Fruit fly (Drosophila melanogaster) whole organism, embryonic: Measurements from ENCODE around the gene pHCl-2.

Experiments
- Asciz ChIP-seq: fragments of 200-800 bp; sonication (Bioruptor generic); optimal IDR thresholded peaks from 2 replicates; lab custom pipeline; 2017; ENCODE audit warnings: missing biosample characterization, mild to moderate bottlenecking, missing genetic modification characterization, missing genetic modification reagents
- Blimp-1 ChIP-seq: fragments of 200-800 bp; sonication (Bioruptor generic); optimal IDR thresholded peaks from 3 replicates; lab custom pipeline; 2018; ENCODE audit warnings: missing biosample characterization, missing genetic modification characterization, mild to moderate bottlenecking, moderate library complexity, missing genetic modification reagents
- CG10209 ChIP-seq: fragments of 200-800 bp; sonication (Bioruptor generic); optimal IDR thresholded peaks from 3 replicates; lab custom pipeline; 2017; ENCODE audit warnings: missing biosample characterization, mild to moderate bottlenecking, missing genetic modification characterization, missing genetic modification reagents
- CG13424 ChIP-seq: fragments of 200-800 bp; sonication (Bioruptor generic); optimal IDR thresholded peaks from 2 replicates; lab custom pipeline; 2019; ENCODE audit warnings: missing biosample characterization, mild to moderate bottlenecking, missing genetic modification characterization, moderate library complexity
- CG14710 ChIP-seq: fragments of 200-800 bp; sonication (Bioruptor generic); optimal IDR thresholded peaks from 3 replicates; lab custom pipeline; 2019; ENCODE audit warnings: missing biosample characterization, mild to moderate bottlenecking, missing genetic modification characterization, moderate library complexity
- CG14860 ChIP-seq: fragments of 200-800 bp; sonication (Bioruptor generic); IDR thresholded peaks from 3 replicates; pipeline ENCODE4 v1.3.6; 2022; ENCODE audit warnings: missing biosample characterization, missing genetic modification characterization; ENCODE audit not compliant: partially characterized antibody
- CG15269 ChIP-seq: fragments of 200-800 bp; sonication (Bioruptor generic); optimal IDR thresholded peaks from 2 replicates; lab custom pipeline; 2018; ENCODE audit warnings: missing biosample characterization, mild to moderate bottlenecking, missing genetic modification characterization, moderate library complexity
- CG15601 ChIP-seq: fragments of 200-800 bp; sonication (Bioruptor generic); optimal IDR thresholded peaks from 3 replicates; lab custom pipeline; 2019; ENCODE audit warnings: missing biosample characterization, mild to moderate bottlenecking, missing genetic modification characterization, moderate library complexity
- CG1603 ChIP-seq: fragments of 200-800 bp; sonication (Bioruptor generic); optimal IDR thresholded peaks from 2 replicates; lab custom pipeline; 2019; ENCODE audit warnings: missing biosample characterization, mild to moderate bottlenecking, missing genetic modification characterization, moderate library complexity
- CG18476 ChIP-seq: fragments of 200-800 bp; sonication (Bioruptor generic); optimal IDR thresholded peaks from 2 replicates; lab custom pipeline; 2016; ENCODE audit warnings: missing biosample characterization, mild to moderate bottlenecking, missing genetic modification characterization
- CG2875 ChIP-seq: fragments of 200-800 bp; sonication (Bioruptor generic); optimal IDR thresholded peaks from 2 replicates; lab custom pipeline; 2017; ENCODE audit warnings: missing biosample characterization, mild to moderate bottlenecking, missing genetic modification characterization, missing genetic modification reagents
- CG30020 ChIP-seq: fragments of 200-800 bp; optimal IDR thresholded peaks from 2 replicates; lab custom pipeline; 2019; ENCODE audit warnings: missing biosample characterization, mild to moderate bottlenecking, missing genetic modification characterization, moderate library complexity
- CG5953 ChIP-seq: fragments of 200-800 bp; sonication (Bioruptor generic); IDR thresholded peaks from 2 replicates; pipeline ENCODE4 v1.3.6; 2022; ENCODE audit warnings: missing biosample characterization, missing genetic modification characterization
- CG6175 ChIP-seq: fragments of 200-800 bp; sonication (Bioruptor generic); IDR thresholded peaks from 3 replicates; pipeline ENCODE4 v1.3.6; 2022; ENCODE audit warnings: missing biosample characterization, missing genetic modification characterization
- CG6813 ChIP-seq: fragments of 200-800 bp; sonication (Bioruptor generic); optimal IDR thresholded peaks from 2 replicates; lab custom pipeline; 2017; ENCODE audit warnings: missing biosample characterization, missing genetic modification characterization, mild to moderate bottlenecking, moderate library complexity, missing genetic modification reagents
- CG7786 ChIP-seq: fragments of 200-800 bp; sonication (Bioruptor generic); optimal IDR thresholded peaks from 2 replicates; lab custom pipeline; 2016; ENCODE audit warnings: missing biosample characterization, missing genetic modification characterization
- Doc3 ChIP-seq: fragments of 200-800 bp; sonication (Bioruptor generic); IDR thresholded peaks from 3 replicates; pipeline ENCODE4 v1.3.6; 2022; ENCODE audit warnings: missing biosample characterization, missing genetic modification characterization; ENCODE audit not compliant: partially characterized antibody
- Drgx ChIP-seq: fragments of 200-800 bp; sonication (Bioruptor generic); IDR thresholded peaks from 2 replicates; pipeline ENCODE4 v1.3.6; 2022; ENCODE audit warnings: missing biosample characterization, missing genetic modification characterization
- Ets65A ChIP-seq: fragments of 200-800 bp; sonication (Bioruptor generic); peaks from one replicate; lab custom pipeline; 2016; ENCODE audit warnings: missing biosample characterization, missing genetic modification characterization
- Kr ChIP-seq: fragments of 200-800 bp; sonication (Bioruptor generic); optimal IDR thresholded peaks from 2 replicates; lab custom pipeline; 2017; ENCODE audit warnings: missing biosample characterization, mild to moderate bottlenecking, missing genetic modification characterization
- Lpt ChIP-seq: fragments of >200 bp; optimal IDR thresholded peaks from 2 replicates; lab custom pipeline; 2018; ENCODE audit warnings: missing biosample characterization, missing genetic modification characterization
- Oli ChIP-seq: fragments of 200-800 bp; sonication (Bioruptor generic); optimal IDR thresholded peaks from 2 replicates; lab custom pipeline; 2018; ENCODE audit warnings: missing biosample characterization, mild to moderate bottlenecking, missing genetic modification characterization, moderate library complexity
- Poxn ChIP-seq: fragments of 200-800 bp; sonication (Bioruptor generic); IDR thresholded peaks from 2 replicates; pipeline ENCODE4 v1.3.6; 2022; ENCODE audit warnings: missing biosample characterization, missing genetic modification characterization
- Ptx1 ChIP-seq: fragments of 200-800 bp; sonication (Bioruptor generic); IDR thresholded peaks from 2 replicates; pipeline ENCODE4 v1.3.6; 2022; ENCODE audit warnings: missing biosample characterization, missing genetic modification characterization
- Sox102F ChIP-seq: fragments of 200-800 bp; sonication (Bioruptor generic); optimal IDR thresholded peaks from 2 replicates; lab custom pipeline; 2018; ENCODE audit warnings: missing biosample characterization, mild to moderate bottlenecking, missing genetic modification characterization, moderate library complexity
- YL-1 ChIP-seq: fragments of 200-800 bp; sonication (Bioruptor generic); optimal IDR thresholded peaks from 3 replicates; lab custom pipeline; 2017; ENCODE audit warnings: missing biosample characterization, mild to moderate bottlenecking, missing genetic modification characterization
- bigmax ChIP-seq: fragments of 200-800 bp; sonication (Bioruptor generic); optimal IDR thresholded peaks from 2 replicates; lab custom pipeline; 2018; ENCODE audit warnings: missing biosample characterization, mild to moderate bottlenecking, missing genetic modification characterization
- bsh ChIP-seq, 2 experiments: fragments of 200-800 bp; sonication (Bioruptor generic); optimal IDR thresholded peaks; 2 replicates each; lab custom pipeline; 2017 to 2018; ENCODE audit warnings: mild to moderate bottlenecking in 2 of 2, missing biosample characterization in 2 of 2, missing genetic modification characterization in 2 of 2, moderate library complexity in 1 of 2
- cas ChIP-seq: fragments of 200-800 bp; sonication (Bioruptor generic); IDR thresholded peaks from 2 replicates; pipeline ENCODE4 v1.3.6; 2022; ENCODE audit warnings: missing biosample characterization, missing genetic modification characterization
- caup ChIP-seq: fragments of 200-800 bp; sonication (Bioruptor generic); optimal IDR thresholded peaks from 3 replicates; lab custom pipeline; 2017; ENCODE audit warnings: missing biosample characterization, mild to moderate bottlenecking, missing genetic modification characterization, moderate library complexity; ENCODE audit not compliant: severe bottlenecking
- dm ChIP-seq: fragments of 200-800 bp; sonication (Bioruptor generic); optimal IDR thresholded peaks from 3 replicates; lab custom pipeline; 2016; ENCODE audit warnings: missing biosample characterization, missing genetic modification characterization
- grau ChIP-seq: fragments of 200-800 bp; optimal IDR thresholded peaks from 3 replicates; lab custom pipeline; 2019; ENCODE audit warnings: missing biosample characterization, mild to moderate bottlenecking, missing genetic modification characterization, moderate library complexity
- klu ChIP-seq: fragments of 200-800 bp; sonication (Bioruptor generic); IDR thresholded peaks from 2 replicates; pipeline ENCODE4 v1.3.6; 2022; ENCODE audit warnings: missing biosample characterization, missing genetic modification characterization
- mirr ChIP-seq: fragments of 200-800 bp; sonication (Bioruptor generic); optimal IDR thresholded peaks from 3 replicates; lab custom pipeline; 2018; ENCODE audit warnings: missing biosample characterization, mild to moderate bottlenecking, missing genetic modification characterization
- nerfin-1 ChIP-seq: fragments of 200-800 bp; sonication (Bioruptor generic); optimal IDR thresholded peaks from 3 replicates; lab custom pipeline; 2019; ENCODE audit warnings: missing biosample characterization, mild to moderate bottlenecking, missing genetic modification characterization, moderate library complexity
- nom ChIP-seq: fragments of 200-800 bp; sonication (Bioruptor generic); optimal IDR thresholded peaks from 2 replicates; lab custom pipeline; 2017; ENCODE audit warnings: missing biosample characterization, missing genetic modification characterization, mild to moderate bottlenecking, moderate library complexity, missing genetic modification reagents
- oc ChIP-seq: fragments of 200-800 bp; sonication (Bioruptor generic); optimal IDR thresholded peaks from 2 replicates; lab custom pipeline; 2018; ENCODE audit warnings: missing biosample characterization, mild to moderate bottlenecking, missing genetic modification characterization, moderate library complexity
- pita ChIP-seq: fragments of 200-800 bp; sonication (Bioruptor generic); optimal IDR thresholded peaks from 2 replicates; lab custom pipeline; 2017; ENCODE audit warnings: missing biosample characterization, mild to moderate bottlenecking, missing genetic modification characterization
- prd ChIP-seq, 3 experiments: fragments of >200 bp in 2 of 3; fragments of 200-800 bp in 1 of 3; sonication (Bioruptor generic) in 1 of 3; optimal IDR thresholded peaks in 2 of 3; IDR thresholded peaks in 1 of 3; 2 replicates in 2 of 3; 3 replicates in 1 of 3; pipeline versions ENCODE4 v1.3.6 to Lab custom; 2017 to 2022; ENCODE audit warnings: missing biosample characterization in 1 of 3, missing genetic modification characterization in 1 of 3
- sens ChIP-seq: fragments of 200-800 bp; sonication (Bioruptor generic); peaks from one replicate; lab custom pipeline; 2016; ENCODE audit warnings: missing biosample characterization, missing genetic modification characterization
- ssp ChIP-seq: fragments of 200-800 bp; sonication (Bioruptor generic); IDR thresholded peaks from 2 replicates; pipeline ENCODE4 v1.3.6; 2022; ENCODE audit warnings: missing biosample characterization, missing genetic modification characterization
- tna ChIP-seq: fragments of 200-800 bp; sonication (Bioruptor generic); IDR thresholded peaks from 2 replicates; pipeline ENCODE4 v1.3.6; 2022; ENCODE audit warnings: missing biosample characterization, missing genetic modification characterization; ENCODE audit not compliant: partially characterized antibody
- usp ChIP-seq: fragments of >200 bp; optimal IDR thresholded peaks from 2 replicates; lab custom pipeline; 2017; ENCODE audit warnings: missing biosample characterization, missing genetic modification characterization
- vvl ChIP-seq: fragments of 200-800 bp; sonication (Bioruptor generic); IDR thresholded peaks from 2 replicates; pipeline ENCODE4 v1.3.6; 2022; ENCODE audit warnings: missing biosample characterization, missing genetic modification characterization
- z ChIP-seq: fragments of 200-800 bp; sonication (Bioruptor generic); IDR thresholded peaks from 3 replicates; pipeline ENCODE4 v1.3.6; 2022; ENCODE audit warnings: missing biosample characterization, missing genetic modification characterization

Gene pHCl-2

DNA sequence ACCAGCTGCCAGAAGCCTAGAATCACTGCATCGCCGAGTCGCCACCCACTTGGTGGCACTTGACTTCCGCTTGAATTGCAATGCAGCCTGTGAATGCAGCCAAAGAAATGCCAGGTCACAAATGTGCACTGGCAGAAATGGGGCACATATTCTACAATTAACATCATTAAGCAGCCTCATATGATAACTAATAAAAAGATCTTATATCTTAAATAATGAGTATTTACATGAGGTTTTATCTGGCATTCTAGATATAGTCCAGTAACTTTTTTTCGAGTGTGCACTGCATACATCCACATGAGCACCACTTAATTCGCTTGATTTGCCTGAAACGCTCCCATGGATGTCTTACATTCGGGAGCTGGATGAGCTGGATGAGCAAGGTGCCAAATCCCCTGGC, 9.5 kb downstream of the pHCl-2 start:
- no peak for TF ChIP-seq usp (GFP tag; lab: Kevin White, UChicago)
- no peak for TF ChIP-seq CG14710 (tag; lab: Kevin White, UChicago)
- TF ChIP-seq CG7786 (GFP tag; lab: Kevin White, UChicago) = no peak
- no peak for TF ChIP-seq tna (GFP tag; lab: Robert Waterston, UW)
- no peak for TF ChIP-seq klu (GFP tag; lab: Robert Waterston, UW)
- TF ChIP-seq sens (GFP tag; lab: Kevin White, UChicago) = peak; percentile 28
- TF ChIP-seq Blimp-1 (GFP tag; lab: Kevin White, UChicago) = no peak
- TF ChIP-seq grau = no peak
- TF ChIP-seq vvl = 0 out of 2 replicates have a peak, but pooled peaks have one; percentile 16
- peak; percentile 20 to 37 for TF ChIP-seq bsh (GFP tag; optimal IDR thresholded peaks at IDR 0.05; lab: Kevin White, UChicago)
- TF ChIP-seq CG5953 (GFP tag; lab: Robert Waterston, UW) = peak; percentile 30; the same call in 1 of the 2 replicates
- no peak for TF ChIP-seq Poxn (GFP tag; lab: Robert Waterston, UW)
- TF ChIP-seq Sox102F = peak; percentile 21
- no peak for TF ChIP-seq prd (optimal IDR thresholded peaks at IDR 0.05; lab: Kevin White, UChicago)
- TF ChIP-seq prd (GFP tag; IDR thresholded peaks at IDR 0.05; lab: Robert Waterston, UW) = peak; percentile 21; the same call in 1 of the 3 replicates
- TF ChIP-seq Lpt (GFP tag; lab: Kevin White, UChicago) = no peak
- no peak for TF ChIP-seq CG6175
- no peak for TF ChIP-seq oc (tag; lab: Kevin White, UChicago)
- peak; percentile 54; the same call in 1 of the 2 replicates for TF ChIP-seq Drgx
- TF ChIP-seq Oli (tag; lab: Kevin White, UChicago) = no peak
- no peak for TF ChIP-seq ssp (GFP tag; lab: Robert Waterston, UW)
- peak; percentile 8 for TF ChIP-seq CG1603

DNA sequence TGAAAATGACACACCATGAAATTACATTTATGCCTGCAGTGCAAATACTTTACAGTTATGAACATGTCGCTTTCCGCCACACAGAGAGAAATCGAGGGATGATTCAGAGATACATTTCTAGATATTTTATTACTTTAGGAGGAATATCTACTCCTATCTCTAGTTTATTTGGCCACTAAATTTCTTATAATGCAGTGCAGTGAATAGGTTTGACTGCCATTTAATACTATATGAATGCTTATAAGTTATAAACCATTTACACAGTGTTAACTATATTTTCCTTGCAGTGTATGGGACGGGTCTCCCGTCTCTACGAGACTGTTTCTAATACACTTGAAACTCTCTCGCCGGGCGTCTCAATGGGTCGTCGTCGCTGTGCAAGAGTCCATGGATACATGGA, 15.0 kb downstream of the pHCl-2 start:
- TF ChIP-seq Drgx (peak; percentile 30; the same call in 1 of the 2 replicates), Asciz (GFP tag; lab: Kevin White, UChicago) (no peak), nerfin-1 (tag; lab: Kevin White, UChicago) (no peak)

DNA sequence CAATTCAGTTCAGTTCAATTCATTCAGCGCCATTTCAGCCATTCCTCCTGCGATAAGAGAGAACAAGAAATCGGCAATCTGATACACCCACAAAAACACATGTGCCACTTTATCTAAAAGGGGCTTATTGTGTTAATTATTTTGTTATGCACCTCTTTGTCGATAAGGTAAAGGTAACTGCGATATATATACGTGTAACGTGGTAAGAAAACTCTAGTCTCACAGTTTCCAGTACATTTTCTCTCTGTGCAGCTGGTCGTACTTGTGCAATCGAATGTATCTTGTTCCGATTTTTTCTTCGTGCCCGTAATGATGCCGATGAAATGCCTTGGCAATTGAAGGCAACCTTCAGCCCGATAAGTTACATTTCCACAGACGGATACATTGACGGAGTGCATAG, 17.7 kb downstream of the pHCl-2 start:
- TF ChIP-seq Drgx (peak; percentile 36; the same call in 1 of the 2 replicates), CG15269 (tag; lab: Kevin White, UChicago) (no peak), caup (GFP tag; lab: Kevin White, UChicago) (peak; percentile 50), CG15601 (tag; lab: Kevin White, UChicago) (peak; percentile 63), Ets65A (peak; percentile 75), CG10209 (GFP tag; lab: Kevin White, UChicago) (no peak), mirr (GFP tag; lab: Kevin White, UChicago) (peak; percentile 13)

DNA sequence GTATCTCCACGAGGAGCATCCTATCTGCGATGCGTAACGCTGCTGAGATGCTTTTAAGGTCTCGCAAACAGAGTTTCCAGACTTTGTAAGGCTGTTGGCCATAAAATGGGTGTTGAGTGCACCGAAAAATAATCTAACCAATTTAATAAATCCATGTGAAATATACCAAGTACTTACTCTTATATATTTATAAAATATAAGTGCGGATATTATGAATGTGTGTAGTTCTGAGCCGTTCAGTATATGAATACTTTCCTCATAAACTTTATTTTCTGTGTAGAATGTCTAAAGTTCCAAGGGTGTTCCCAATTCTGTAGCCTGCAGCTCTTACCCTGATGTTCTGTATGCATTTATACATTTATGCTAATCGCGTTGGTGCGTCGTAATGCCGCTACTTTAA, 19.4 kb downstream of the pHCl-2 start:
- TF ChIP-seq Ptx1 (GFP tag; lab: Robert Waterston, UW) = no peak
- no peak for TF ChIP-seq z (GFP tag; lab: Robert Waterston, UW)
- no peak for TF ChIP-seq nom (GFP tag; lab: Kevin White, UChicago)
- no peak for TF ChIP-seq CG6813 (GFP tag; lab: Kevin White, UChicago)
- no peak for TF ChIP-seq YL-1 (GFP tag; lab: Kevin White, UChicago)
- TF ChIP-seq Kr (GFP tag; lab: Kevin White, UChicago) = no peak
- TF ChIP-seq caup (GFP tag; lab: Kevin White, UChicago) = no peak
- no peak for TF ChIP-seq CG30020 (tag; lab: Kevin White, UChicago)
- no peak for TF ChIP-seq cas
- TF ChIP-seq bigmax (GFP tag; lab: Kevin White, UChicago) = no peak
- TF ChIP-seq CG13424 (tag; lab: Kevin White, UChicago) = no peak
- no peak for TF ChIP-seq CG14860 (GFP tag; lab: Robert Waterston, UW)
- no peak for TF ChIP-seq CG2875 (GFP tag; lab: Kevin White, UChicago)
- TF ChIP-seq dm (GFP tag; lab: Kevin White, UChicago) = no peak
- TF ChIP-seq pita (GFP tag; lab: Kevin White, UChicago) = no peak
- TF ChIP-seq CG18476 (GFP tag; lab: Kevin White, UChicago) = no peak
- TF ChIP-seq Doc3 = no peak
